Worm (Caenorhabditis elegans): ENCODE data around the gene rig-4.

rig-4 gene

ce11 chrIV:8004019-8004418, at the start of gene rig-4:
Gene rig-4, minus strand, starts transcription at chrIV:8004119.
- TF ChIP-seq unc-62 (GFP tag; optimal IDR thresholded peaks at IDR 0.05), result no peak

DNA sequence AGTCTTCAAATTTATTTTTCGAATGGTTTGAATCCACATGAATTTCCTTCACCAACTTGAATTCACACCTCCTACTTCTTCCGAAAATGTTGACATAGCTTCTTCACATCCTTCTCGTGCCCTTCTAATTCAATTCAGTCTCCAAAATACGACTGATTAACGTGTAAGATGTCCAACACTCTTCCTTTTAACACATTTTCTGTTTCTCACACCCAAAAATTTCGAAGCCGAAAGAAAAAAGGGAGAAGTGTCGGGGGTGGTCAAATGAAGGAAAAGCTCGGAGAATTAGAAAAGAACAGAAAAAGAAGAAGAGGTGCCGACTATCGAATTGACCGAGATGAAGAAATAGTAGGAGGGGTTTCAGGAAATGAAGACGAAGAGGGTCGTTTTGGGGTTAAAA, 48.8 kb upstream of the rig-4 start:
- TF ChIP-seq unc-62 (GFP tag; optimal IDR thresholded peaks at IDR 0.05), result no peak

DNA sequence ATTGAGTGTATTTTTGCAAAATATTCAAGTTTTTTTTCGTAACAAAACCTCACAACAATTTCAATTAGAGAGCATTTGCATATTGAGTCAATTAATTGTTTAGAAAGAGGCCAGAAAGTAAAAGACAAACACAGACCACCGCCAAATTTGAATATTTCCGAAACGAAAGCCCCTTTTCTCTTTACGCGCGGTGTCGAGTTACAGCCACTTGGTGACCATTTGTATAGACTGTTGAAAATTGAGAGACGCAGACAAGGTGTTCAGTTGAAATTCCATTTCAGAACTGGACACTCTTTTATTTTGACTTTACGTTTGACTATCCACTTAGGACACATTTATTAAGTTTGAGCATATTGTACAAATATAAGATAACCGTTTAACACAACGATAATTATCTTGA, 44.2 kb upstream of the rig-4 start:
- no peak for TF ChIP-seq unc-62 (GFP tag; optimal IDR thresholded peaks at IDR 0.05)

- TF ChIP-seq unc-62 (GFP tag; optimal IDR thresholded peaks at IDR 0.05), result no peak
These were observed 40.7 kb upstream of the rig-4 start, which contains the start of gene nhr-258 for ce11 chrIV:8044574-8044973. Gene nhr-258, plus strand, starts transcription at chrIV:8044938.

DNA sequence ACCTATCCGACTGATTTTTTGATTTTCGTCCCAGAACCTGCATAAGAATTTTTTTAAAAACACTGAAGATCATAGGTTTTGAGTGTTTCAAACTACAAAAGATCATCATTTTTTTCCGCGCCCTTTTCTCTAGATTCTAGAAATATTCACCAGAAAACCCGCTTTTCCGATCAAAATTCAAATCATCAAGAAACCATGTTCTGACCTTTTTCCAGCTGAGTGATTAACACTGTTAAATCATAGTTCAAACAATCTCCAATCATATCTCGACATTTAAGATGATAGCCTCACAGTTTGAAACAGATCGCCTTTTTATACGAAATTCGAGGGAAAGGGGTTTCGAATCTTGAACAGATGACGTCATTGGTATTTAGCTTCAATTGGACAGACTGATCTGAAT, 39.8 kb upstream of the rig-4 start:
- TF ChIP-seq unc-62 (GFP tag; optimal IDR thresholded peaks at IDR 0.05), result no peak

ce11 chrIV:8042897-8043296, 39.0 kb upstream of the rig-4 start:
- no peak for TF ChIP-seq unc-62 (GFP tag; optimal IDR thresholded peaks at IDR 0.05)

DNA sequence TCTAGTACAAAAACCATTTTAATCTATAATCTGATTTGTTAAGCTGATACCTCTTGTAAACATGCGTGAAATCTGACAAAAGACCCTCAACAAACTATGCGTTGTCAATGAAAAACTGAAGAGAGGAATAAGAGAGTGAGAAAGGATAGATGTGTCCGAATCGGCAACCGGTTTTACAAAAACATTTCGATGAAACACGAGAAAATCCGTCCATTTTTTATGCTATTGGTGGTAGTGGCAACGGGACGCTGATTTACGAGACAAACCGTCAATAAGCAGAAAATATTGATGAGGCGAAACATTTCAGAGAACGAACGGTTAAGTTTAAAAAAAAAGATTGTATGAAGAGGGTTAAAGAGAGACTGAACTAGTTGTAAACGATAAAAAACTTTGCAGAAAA, 38.1 kb upstream of the rig-4 start:
- TF ChIP-seq unc-62 (GFP tag; optimal IDR thresholded peaks at IDR 0.05), result no peak

DNA sequence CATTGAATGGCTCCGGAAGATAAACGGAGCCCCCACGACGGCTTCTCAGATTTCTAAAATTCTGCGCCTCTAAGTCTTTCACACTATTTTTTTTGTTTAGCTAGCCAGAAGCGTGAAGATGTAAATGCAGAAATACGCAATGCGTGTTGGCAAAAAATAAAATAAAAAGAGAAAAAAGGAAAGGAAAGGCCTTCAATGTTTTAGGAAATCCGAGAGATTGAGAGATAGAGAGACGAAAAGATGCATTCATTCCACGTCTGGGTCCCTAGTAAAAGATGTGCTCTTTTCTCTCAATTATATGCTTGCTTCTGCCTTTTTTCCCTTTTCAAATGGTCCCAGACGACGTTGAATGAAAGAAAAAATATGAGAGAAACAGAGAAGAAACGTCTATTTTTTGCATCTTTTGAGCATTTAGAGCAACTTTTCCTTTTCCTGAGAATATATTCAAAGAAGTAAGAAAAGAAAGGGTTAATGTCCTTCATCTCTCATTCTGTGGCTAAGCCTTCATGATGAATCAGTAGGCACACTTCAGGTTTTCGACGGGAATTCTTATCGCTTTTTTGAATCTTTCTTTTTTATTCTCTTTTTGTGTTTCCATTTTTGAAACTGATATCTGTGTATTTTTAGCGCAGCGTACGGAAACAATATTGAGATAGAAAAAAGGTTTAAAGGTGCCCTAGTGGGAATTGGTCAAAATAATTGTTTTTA, 36.8 kb upstream of the rig-4 start:
- no peak for TF ChIP-seq unc-62 (GFP tag; optimal IDR thresholded peaks at IDR 0.05)

- TF ChIP-seq unc-62 (GFP tag; optimal IDR thresholded peaks at IDR 0.05), result no peak
These were observed 32.6 kb upstream of the rig-4 start for ce11 chrIV:8036492-8036891.

DNA sequence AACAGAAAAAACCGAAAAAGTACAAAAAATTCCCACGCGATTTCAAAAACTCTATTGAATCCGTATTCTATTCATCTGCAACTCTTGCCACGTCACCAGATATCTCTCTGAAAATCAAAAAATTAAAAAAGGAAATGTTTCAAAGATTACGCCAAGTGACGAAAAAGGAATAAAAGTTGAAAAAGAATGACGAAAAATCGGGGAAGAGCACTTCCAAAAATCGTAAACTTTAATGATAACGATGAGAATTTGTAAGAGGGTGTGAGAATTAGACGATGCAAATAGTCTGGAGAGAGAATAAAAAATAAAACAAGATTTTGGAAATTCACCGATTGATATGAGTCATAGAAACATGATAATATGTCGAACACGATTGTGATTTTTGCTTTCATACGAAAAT, 30.3 kb upstream of the rig-4 start:
- TF ChIP-seq unc-62 (GFP tag; optimal IDR thresholded peaks at IDR 0.05), result no peak

ce11 chrIV:8032135-8032915, 28.4 kb upstream of the rig-4 start:
- no peak for TF ChIP-seq unc-62 (GFP tag; optimal IDR thresholded peaks at IDR 0.05)

- no peak for TF ChIP-seq unc-62 (GFP tag; optimal IDR thresholded peaks at IDR 0.05)
These were observed 26.2 kb upstream of the rig-4 start for ce11 chrIV:8030099-8030498.

- TF ChIP-seq unc-62 (GFP tag; optimal IDR thresholded peaks at IDR 0.05), result no peak
These were observed 25.5 kb upstream of the rig-4 start, which contains the start of gene nhr-31 for ce11 chrIV:8029413-8029812. Gene nhr-31, minus strand, starts transcription at chrIV:8029513.

- TF ChIP-seq unc-62 (GFP tag; optimal IDR thresholded peaks at IDR 0.05), result no peak
These were observed 24.5 kb upstream of the rig-4 start for ce11 chrIV:8028372-8028771.

DNA sequence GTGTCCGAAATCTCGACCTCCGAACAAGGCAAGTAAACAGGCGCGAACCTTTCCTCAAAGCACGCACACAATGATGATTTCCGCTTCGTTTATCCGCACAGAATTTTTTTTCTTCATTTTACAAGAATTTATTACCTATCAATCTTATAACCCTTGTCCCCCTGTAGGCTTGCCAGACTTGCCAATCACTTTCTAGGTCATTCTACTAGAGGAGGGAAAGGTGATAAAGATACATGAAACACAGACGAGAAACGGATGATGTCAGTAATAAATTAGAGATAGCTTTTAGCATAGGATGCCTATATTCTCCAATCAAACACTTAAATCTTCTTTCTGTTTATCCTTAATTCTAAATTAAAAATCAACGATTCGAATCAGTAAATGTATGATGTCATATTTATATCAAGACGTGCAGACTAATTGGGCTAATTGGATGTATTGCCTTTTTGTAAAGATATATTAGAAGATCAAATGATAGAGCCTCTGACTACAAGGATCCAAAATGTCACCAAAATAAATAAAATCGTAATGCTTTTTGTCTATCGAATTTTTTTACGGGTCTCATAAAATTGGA, 23.5 kb upstream of the rig-4 start:
- TF ChIP-seq unc-62 (GFP tag; optimal IDR thresholded peaks at IDR 0.05), result no peak

DNA sequence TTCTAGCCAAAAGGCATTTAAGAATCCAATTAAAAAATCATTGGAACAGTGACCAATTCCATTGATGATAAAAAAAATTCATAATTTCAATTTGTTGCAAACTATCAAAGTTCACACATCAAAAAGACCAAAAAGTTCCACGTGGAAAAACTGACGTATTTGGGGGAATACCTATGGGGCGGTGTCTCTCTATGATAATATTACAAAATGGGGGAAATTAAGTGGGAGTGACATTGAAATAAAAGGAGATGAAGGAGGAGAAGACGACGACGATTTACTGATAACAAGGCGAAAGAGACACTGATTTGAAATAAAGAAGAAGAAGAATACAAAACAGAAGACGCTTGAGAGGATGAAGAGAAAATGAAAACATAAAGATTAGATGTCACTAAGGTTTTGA, 22.4 kb upstream of the rig-4 start:
- no peak for TF ChIP-seq unc-62 (GFP tag; optimal IDR thresholded peaks at IDR 0.05)

ce11 chrIV:8023861-8024260, 19.9 kb upstream of the rig-4 start:
- TF ChIP-seq unc-62 (GFP tag; optimal IDR thresholded peaks at IDR 0.05), result no peak
